Worm (Caenorhabditis elegans) whole organism, L4 larva: ENCODE results near the gene tars-1.

ENCODE experiments used
- F26F4.8 ChIP-seq: fragments of 200-800 bp; sonication (Bioruptor generic); conservative IDR thresholded peaks from 2 replicates; pipeline ENCODE4 v1.3.6; 2022; ENCODE audit warnings: missing genetic modification characterization, missing compliant biosample characterization
- R02D3.7 ChIP-seq: fragments of 150-350 bp; sonication (generic microtip); optimal IDR thresholded peaks from 3 replicates; lab custom pipeline; 2014; ENCODE audit warnings: missing biosample characterization, missing genetic modification characterization
- Y5F2A.4 ChIP-seq: fragments of 200-800 bp; sonication (Bioruptor generic); optimal IDR thresholded peaks from 2 replicates; lab custom pipeline; 2018; ENCODE audit warnings: mild to moderate bottlenecking, missing genetic modification characterization, missing compliant biosample characterization
- Y75B8A.6 ChIP-seq: fragments of 200-800 bp; sonication (Bioruptor generic); IDR thresholded peaks from 2 replicates; pipeline ENCODE4 v1.3.6; 2022; ENCODE audit warnings: missing genetic modification reagents, missing genetic modification characterization, missing compliant biosample characterization
- ZK546.5 ChIP-seq, 2 experiments: sonication (generic microtip); optimal IDR thresholded peaks; 2 replicates each; lab custom pipeline; 2017; ENCODE audit warnings: missing biosample characterization in 2 of 2, missing genetic modification characterization in 2 of 2
- aha-1 ChIP-seq: fragments of 150-350 bp; peaks from one replicate; lab custom pipeline; 2014; ENCODE audit warnings: missing biosample characterization, missing genetic modification characterization
- aly-2 ChIP-seq: sonication (generic microtip); optimal IDR thresholded peaks from 2 replicates; lab custom pipeline; 2018; ENCODE audit warnings: missing biosample characterization, missing genetic modification characterization
- arid-1 ChIP-seq: fragments of 200-800 bp; sonication (Bioruptor generic); conservative IDR thresholded peaks from 2 replicates; pipeline ENCODE4 v1.3.6; 2022; ENCODE audit warnings: missing genetic modification reagents, missing genetic modification characterization, missing compliant biosample characterization
- attf-4 ChIP-seq: sonication (generic microtip); optimal IDR thresholded peaks from 3 replicates; lab custom pipeline; 2017; ENCODE audit warnings: missing biosample characterization, missing genetic modification characterization
- ceh-28 ChIP-seq: fragments of 150-350 bp; optimal IDR thresholded peaks from 2 replicates; lab custom pipeline; 2014; ENCODE audit warnings: missing biosample characterization, missing genetic modification reagents, missing genetic modification characterization
- ceh-44 ChIP-seq: fragments of 200-800 bp; sonication (Bioruptor generic); IDR thresholded peaks from 2 replicates; pipeline ENCODE4 v1.3.6; 2022; ENCODE audit warnings: missing genetic modification reagents, missing genetic modification characterization, missing compliant biosample characterization
- ces-1 ChIP-seq: fragments of 150-350 bp; sonication (generic microtip); optimal IDR thresholded peaks from 4 replicates; lab custom pipeline; 2014; ENCODE audit warnings: missing biosample characterization, missing genetic modification reagents, missing genetic modification characterization
- ctbp-1 ChIP-seq: fragments of 200-800 bp; sonication (Bioruptor generic); IDR thresholded peaks from 2 replicates; pipeline ENCODE4 v1.3.6; 2022; ENCODE audit warnings: missing genetic modification reagents, missing genetic modification characterization, missing compliant biosample characterization
- daf-19 ChIP-seq: fragments of 200-800 bp; sonication (Bioruptor generic); conservative IDR thresholded peaks from 2 replicates; pipeline ENCODE4 v1.3.6; 2022; ENCODE audit warnings: missing genetic modification characterization, missing compliant biosample characterization
- daf-8 ChIP-seq: fragments of 200-800 bp; sonication (Bioruptor generic); IDR thresholded peaks from 2 replicates; pipeline ENCODE4 v1.3.6; 2022; ENCODE audit warnings: missing genetic modification characterization, missing compliant biosample characterization
- duxl-1 ChIP-seq: sonication (generic microtip); optimal IDR thresholded peaks from 2 replicates; lab custom pipeline; 2016; ENCODE audit warnings: mild to moderate bottlenecking, missing genetic modification characterization, moderate library complexity, missing compliant biosample characterization; ENCODE audit not compliant: poor library complexity
- egl-27 ChIP-seq: sonication (generic microtip); optimal IDR thresholded peaks from 3 replicates; lab custom pipeline; 2017; ENCODE audit warnings: missing biosample characterization, missing genetic modification reagents, missing genetic modification characterization
- hif-1 ChIP-seq, 2 experiments: sonication (generic microtip); optimal IDR thresholded peaks; 2 replicates each; lab custom pipeline; 2016 to 2017; ENCODE audit warnings: missing compliant biosample characterization in 2 of 2, missing genetic modification characterization in 2 of 2, missing genetic modification reagents in 2 of 2, missing genotype in 2 of 2, mild to moderate bottlenecking in 1 of 2
- hlh-30 ChIP-seq: sonication (generic microtip); optimal IDR thresholded peaks from 2 replicates; lab custom pipeline; 2017; ENCODE audit warnings: antibody characterized with exemption, mild to moderate bottlenecking, missing genetic modification characterization, missing compliant biosample characterization; ENCODE audit not compliant: insufficient read depth
- hmg-1.1 ChIP-seq: fragments of 200-800 bp; sonication (Bioruptor generic); IDR thresholded peaks from 2 replicates; pipeline ENCODE4 v1.3.6; 2022; ENCODE audit warnings: missing genetic modification reagents, missing genetic modification characterization, missing compliant biosample characterization
- jun-1 ChIP-seq: fragments of 150-350 bp; optimal IDR thresholded peaks from 2 replicates; lab custom pipeline; 2014; ENCODE audit warnings: missing biosample characterization, missing genetic modification reagents, missing genetic modification characterization
- lim-7 ChIP-seq: fragments of 200-800 bp; sonication (Bioruptor generic); IDR thresholded peaks from 2 replicates; pipeline ENCODE4 v1.3.6; 2022; ENCODE audit warnings: missing genetic modification characterization, missing compliant biosample characterization
- lin-29 ChIP-seq: fragments of 200-800 bp; sonication (Bioruptor generic); IDR thresholded peaks from 2 replicates; pipeline ENCODE4 v1.3.6; 2022; ENCODE audit warnings: missing genetic modification reagents, missing genetic modification characterization, missing compliant biosample characterization
- madf-9 ChIP-seq: fragments of 200-800 bp; sonication (Bioruptor generic); conservative IDR thresholded peaks from 2 replicates; pipeline ENCODE4 v1.3.6; 2022; ENCODE audit warnings: missing genetic modification reagents, missing genetic modification characterization, missing compliant biosample characterization
- mdl-1 ChIP-seq, 2 experiments: fragments of 150-350 bp in 1 of 2; sonication (generic microtip) in 1 of 2; optimal IDR thresholded peaks; 2 replicates each; lab custom pipeline; 2014 to 2017; ENCODE audit warnings: missing biosample characterization in 2 of 2, missing genetic modification characterization in 2 of 2
- mdt-29 ChIP-seq: fragments of 200-800 bp; sonication (Bioruptor generic); IDR thresholded peaks from 2 replicates; pipeline ENCODE4 v1.3.6; 2022; ENCODE audit warnings: missing genetic modification reagents, missing genetic modification characterization, missing compliant biosample characterization
- mes-2 ChIP-seq: sonication (generic microtip); optimal IDR thresholded peaks from 2 replicates; lab custom pipeline; 2016; ENCODE audit warnings: missing genotype, mild to moderate bottlenecking, missing genetic modification characterization, missing compliant biosample characterization; ENCODE audit not compliant: poor library complexity, severe bottlenecking
- nhr-111 ChIP-seq: fragments of 200-800 bp; sonication (Bioruptor generic); optimal IDR thresholded peaks from 2 replicates; lab custom pipeline; 2018; ENCODE audit warnings: mild to moderate bottlenecking, missing genetic modification characterization, missing compliant biosample characterization
- nhr-48 ChIP-seq: sonication (generic microtip); optimal IDR thresholded peaks from 2 replicates; lab custom pipeline; 2016; ENCODE audit warnings: mild to moderate bottlenecking, missing genetic modification characterization, missing compliant biosample characterization
- nhr-76 ChIP-seq: fragments of 150-350 bp; optimal IDR thresholded peaks from 2 replicates; lab custom pipeline; 2014; ENCODE audit warnings: missing biosample characterization, missing genetic modification characterization
- pha-4 ChIP-seq, 2 experiments: fragments of 150-350 bp in 1 of 2; fragments of 200-800 bp in 1 of 2; sonication (Bioruptor generic) in 1 of 2; IDR thresholded peaks in 1 of 2; optimal IDR thresholded peaks in 1 of 2; 2 replicates each; pipeline versions ENCODE4 v1.3.6 to Lab custom; 2014 to 2022; ENCODE audit warnings: missing genetic modification characterization in 2 of 2, missing genetic modification reagents in 2 of 2, missing biosample characterization in 1 of 2, missing compliant biosample characterization in 1 of 2
- rbr-2 ChIP-seq: sonication (generic microtip); optimal IDR thresholded peaks from 2 replicates; lab custom pipeline; 2016; ENCODE audit warnings: missing genotype, missing genetic modification characterization, missing compliant biosample characterization
- saeg-2 ChIP-seq: fragments of 200-800 bp; sonication (Bioruptor generic); IDR thresholded peaks from 2 replicates; pipeline ENCODE4 v1.3.6; 2022; ENCODE audit warnings: missing genetic modification reagents, missing genetic modification characterization, missing compliant biosample characterization
- sdz-12 ChIP-seq: fragments of 200-800 bp; sonication (Bioruptor generic); optimal IDR thresholded peaks from 2 replicates; lab custom pipeline; 2018; ENCODE audit warnings: mild to moderate bottlenecking, missing genetic modification characterization, missing compliant biosample characterization
- tag-97 ChIP-seq: fragments of 200-800 bp; sonication (Bioruptor generic); IDR thresholded peaks from 2 replicates; pipeline ENCODE4 v1.3.6; 2022; ENCODE audit warnings: missing genetic modification characterization, missing compliant biosample characterization
- zfp-3 ChIP-seq: fragments of 200-800 bp; sonication (Bioruptor generic); conservative IDR thresholded peaks from 2 replicates; pipeline ENCODE4 v1.3.6; 2022; ENCODE audit warnings: missing genetic modification reagents, missing genetic modification characterization, missing compliant biosample characterization
- zip-11 ChIP-seq: fragments of 200-800 bp; sonication (Bioruptor generic); IDR thresholded peaks from 2 replicates; pipeline ENCODE4 v1.3.6; 2022; ENCODE audit warnings: missing genetic modification characterization, missing compliant biosample characterization

Gene tars-1

ce11 chrII:11688643-11689042 lies 6.8 kb downstream of the tars-1 start, which contains the start of gene kel-1:
Gene kel-1, plus strand, starts transcription at chrII:11688943.
- no peak for TF ChIP-seq arid-1 (GFP tag; lab: Robert Waterston, UW)
- no peak for TF ChIP-seq daf-8 (GFP tag; lab: Robert Waterston, UW)
- TF ChIP-seq F26F4.8: no peak
- TF ChIP-seq tag-97: no peak
- no peak for TF ChIP-seq ces-1 (GFP tag; lab: Kevin White, UChicago)
- TF ChIP-seq aly-2 (tag; lab: Kevin White, UChicago): no peak
- no peak for TF ChIP-seq nhr-111 (GFP tag; lab: Kevin White, UChicago)
- TF ChIP-seq sdz-12: no peak
- TF ChIP-seq lin-29 (GFP tag; lab: Robert Waterston, UW): no peak
- no peak for TF ChIP-seq pha-4 (GFP tag; IDR thresholded peaks at IDR 0.05; lab: Robert Waterston, UW)
- no peak for TF ChIP-seq pha-4 (tag; optimal IDR thresholded peaks at IDR 0.05; lab: Kevin White, UChicago)
- no peak for TF ChIP-seq attf-4 (tag; lab: Kevin White, UChicago)
- no peak for TF ChIP-seq nhr-76
- no peak for TF ChIP-seq hif-1 (tag; optimal IDR thresholded peaks at IDR 0.05; lab: Kevin White, UChicago)
- TF ChIP-seq zip-11: no peak
- TF ChIP-seq R02D3.7: no peak
- TF ChIP-seq aha-1: no peak
- no peak for TF ChIP-seq hmg-1.1
- TF ChIP-seq, all 104 proteins: peak for 0

ce11 chrII:11688011-11688410 lies 7.4 kb downstream of the tars-1 start:
- peak in 1 of 2 experiments; percentile 11 for TF ChIP-seq mdl-1 (tag; optimal IDR thresholded peaks at IDR 0.05; lab: Kevin White, UChicago)
- no peak for TF ChIP-seq madf-9
- no peak for TF ChIP-seq nhr-48
- TF ChIP-seq hmg-1.1: 0 out of 2 replicates have a peak, but pooled peaks have one; percentile 19
- no peak for TF ChIP-seq duxl-1
- TF ChIP-seq Y75B8A.6: no peak
- TF ChIP-seq jun-1: no peak
- TF ChIP-seq daf-19 (GFP tag; lab: Robert Waterston, UW): no peak
- TF ChIP-seq rbr-2 (tag; lab: Kevin White, UChicago): no peak
- TF ChIP-seq ctbp-1 (GFP tag; lab: Robert Waterston, UW): no peak
- no peak for TF ChIP-seq zfp-3 (GFP tag; lab: Robert Waterston, UW)
- TF ChIP-seq ZK546.5 (tag; optimal IDR thresholded peaks at IDR 0.05; lab: Kevin White, UChicago): no peak
- peak; percentile 40 for TF ChIP-seq hlh-30 (tag; lab: Kevin White, UChicago)
- TF ChIP-seq egl-27 (tag; lab: Kevin White, UChicago): no peak
- TF ChIP-seq mes-2 (tag; lab: Kevin White, UChicago): peak; percentile 3
- TF ChIP-seq, all 104 proteins: peak for 4

- TF ChIP-seq lim-7 (no peak), nhr-111 (GFP tag; lab: Kevin White, UChicago) (no peak), duxl-1 (no peak), ceh-28 (tag; lab: Kevin White, UChicago) (no peak), Y5F2A.4 (GFP tag; lab: Kevin White, UChicago) (no peak), zip-11 (no peak), ceh-44 (no peak), mdt-29 (GFP tag; lab: Robert Waterston, UW) (no peak), saeg-2 (GFP tag; lab: Robert Waterston, UW) (no peak)
Measured at ce11 chrII:11685177-11685576, 10.3 kb downstream of the tars-1 start, which contains the start of gene C47D12.5. Gene C47D12.5, minus strand, starts transcription at chrII:11685277.
